Fruit fly (Drosophila melanogaster) whole organism, embryonic: ENCODE measurements around the gene Cep290.
A peak's percentile ranks its signal among the peaks of the same experiment; 100 is the strongest.

ENCODE experiments used
- Atf3 ChIP-seq: fragments of 200-800 bp; sonication (Bioruptor generic); optimal IDR thresholded peaks from 3 replicates; lab custom pipeline; 2016; ENCODE audit warnings: missing biosample characterization, missing genetic modification characterization
- Bdp1 ChIP-seq: fragments of 200-800 bp; sonication (Bioruptor generic); optimal IDR thresholded peaks from 3 replicates; lab custom pipeline; 2016; ENCODE audit warnings: missing biosample characterization, missing genetic modification characterization
- CG12071 ChIP-seq: fragments of 200-800 bp; sonication (Bioruptor generic); optimal IDR thresholded peaks from 3 replicates; lab custom pipeline; 2018; ENCODE audit warnings: missing biosample characterization, mild to moderate bottlenecking, missing genetic modification characterization
- CG12219 ChIP-seq: fragments of 200-800 bp; sonication (Bioruptor generic); optimal IDR thresholded peaks from 3 replicates; lab custom pipeline; 2018; ENCODE audit warnings: missing biosample characterization, mild to moderate bottlenecking, missing genetic modification characterization
- CG1647 ChIP-seq: fragments of 200-800 bp; sonication (Bioruptor generic); optimal IDR thresholded peaks from 3 replicates; lab custom pipeline; 2016; ENCODE audit warnings: missing biosample characterization, missing genetic modification characterization
- CG17568 ChIP-seq: fragments of 200-800 bp; sonication (Bioruptor generic); optimal IDR thresholded peaks from 2 replicates; lab custom pipeline; 2018; ENCODE audit warnings: missing biosample characterization, mild to moderate bottlenecking, missing genetic modification characterization, moderate library complexity
- CG18599 ChIP-seq: fragments of 200-800 bp; sonication (Bioruptor generic); optimal IDR thresholded peaks from 3 replicates; lab custom pipeline; 2017; ENCODE audit warnings: missing biosample characterization, missing genetic modification characterization, mild to moderate bottlenecking, moderate library complexity, missing genetic modification reagents
- CG2199 ChIP-seq: fragments of 200-800 bp; sonication (Bioruptor generic); IDR thresholded peaks from 3 replicates; pipeline ENCODE4 v1.3.6; 2022; ENCODE audit warnings: missing biosample characterization, missing genetic modification characterization
- CG31388 ChIP-seq: fragments of 200-800 bp; sonication (Bioruptor generic); optimal IDR thresholded peaks from 2 replicates; lab custom pipeline; 2016; ENCODE audit warnings: missing biosample characterization, missing genetic modification characterization
- CG34376 ChIP-seq: fragments of 200-800 bp; sonication (Bioruptor generic); optimal IDR thresholded peaks from 2 replicates; lab custom pipeline; 2018; ENCODE audit warnings: missing biosample characterization, mild to moderate bottlenecking, missing genetic modification characterization
- CG3838 ChIP-seq: fragments of 200-800 bp; sonication (Bioruptor generic); optimal IDR thresholded peaks from 3 replicates; lab custom pipeline; 2016; ENCODE audit warnings: missing biosample characterization, missing genetic modification characterization
- CG43689 ChIP-seq: fragments of 200-800 bp; sonication (Bioruptor generic); IDR thresholded peaks from 2 replicates; pipeline ENCODE4 v1.3.6; 2022; ENCODE audit warnings: missing biosample characterization, missing genetic modification characterization
- CG7372 ChIP-seq: fragments of 200-800 bp; sonication (Bioruptor generic); IDR thresholded peaks from 2 replicates; pipeline ENCODE4 v1.3.6; 2022; ENCODE audit warnings: missing biosample characterization, missing genetic modification characterization
- CG9215 ChIP-seq: fragments of 200-800 bp; sonication (Bioruptor generic); IDR thresholded peaks from 2 replicates; pipeline ENCODE4 v1.3.6; 2022; ENCODE audit warnings: missing biosample characterization, missing genetic modification characterization
- CG9727 ChIP-seq: fragments of 200-800 bp; sonication (Bioruptor generic); optimal IDR thresholded peaks from 3 replicates; lab custom pipeline; 2017; ENCODE audit warnings: missing biosample characterization, mild to moderate bottlenecking, missing genetic modification characterization
- CG9817 ChIP-seq: fragments of 200-800 bp; sonication (Bioruptor generic); optimal IDR thresholded peaks from 2 replicates; lab custom pipeline; 2018; ENCODE audit warnings: missing biosample characterization, mild to moderate bottlenecking, missing genetic modification characterization, moderate library complexity
- D ChIP-seq, 2 experiments: fragments of 200-800 bp in 1 of 2; fragments of >200 bp in 1 of 2; sonication (Bioruptor generic) in 1 of 2; optimal IDR thresholded peaks; 2 replicates in 1 of 2; 3 replicates in 1 of 2; lab custom pipeline; 2017; ENCODE audit warnings: mild to moderate bottlenecking in 1 of 2, missing biosample characterization in 1 of 2, missing genetic modification characterization in 1 of 2, missing genetic modification reagents in 1 of 2
- Dll ChIP-seq: fragments of 200-800 bp; sonication (Bioruptor generic); IDR thresholded peaks from 4 replicates; pipeline ENCODE4 v1.3.6; 2022; ENCODE audit warnings: missing biosample characterization, missing genetic modification characterization; ENCODE audit not compliant: partially characterized antibody
- Doc3 ChIP-seq: fragments of 200-800 bp; sonication (Bioruptor generic); IDR thresholded peaks from 3 replicates; pipeline ENCODE4 v1.3.6; 2022; ENCODE audit warnings: missing biosample characterization, missing genetic modification characterization; ENCODE audit not compliant: partially characterized antibody
- E2f2 ChIP-seq: fragments of 200-800 bp; sonication (Bioruptor generic); IDR thresholded peaks from 2 replicates; pipeline ENCODE4 v1.3.6; 2022; ENCODE audit warnings: missing biosample characterization, missing genetic modification characterization
- H15 ChIP-seq: fragments of 200-800 bp; sonication (Bioruptor generic); IDR thresholded peaks from 3 replicates; pipeline ENCODE4 v1.3.6; 2022; ENCODE audit warnings: missing biosample characterization, missing genetic modification characterization
- HHEX ChIP-seq: fragments of 200-800 bp; sonication (Bioruptor generic); optimal IDR thresholded peaks from 3 replicates; lab custom pipeline; 2017; ENCODE audit warnings: missing biosample characterization, mild to moderate bottlenecking, missing genetic modification characterization, missing genetic modification reagents
- Hmr ChIP-seq: fragments of 200-800 bp; sonication (Bioruptor generic); optimal IDR thresholded peaks from 3 replicates; lab custom pipeline; 2017; ENCODE audit warnings: mild to moderate bottlenecking, missing biosample characterization, missing genetic modification reagents, missing genetic modification characterization
- Hmx ChIP-seq: fragments of 200-800 bp; sonication (Bioruptor generic); optimal IDR thresholded peaks from 2 replicates; lab custom pipeline; 2016; ENCODE audit warnings: missing biosample characterization, missing genetic modification characterization
- Hr78 ChIP-seq, 2 experiments: fragments of 200-800 bp in 1 of 2; fragments of >200 bp in 1 of 2; sonication (Bioruptor generic) in 1 of 2; optimal IDR thresholded peaks; 2 replicates each; lab custom pipeline; 2017 to 2019; ENCODE audit warnings: missing biosample characterization in 2 of 2, missing genetic modification characterization in 2 of 2, mild to moderate bottlenecking in 1 of 2, moderate library complexity in 1 of 2
- MESR4 ChIP-seq: fragments of 200-800 bp; sonication (Bioruptor generic); optimal IDR thresholded peaks from 2 replicates; lab custom pipeline; 2018; ENCODE audit warnings: missing biosample characterization, mild to moderate bottlenecking, missing genetic modification characterization, moderate library complexity
- Nf-YB ChIP-seq: fragments of 200-800 bp; sonication (Bioruptor generic); optimal IDR thresholded peaks from 3 replicates; lab custom pipeline; 2019; ENCODE audit warnings: missing biosample characterization, mild to moderate bottlenecking, missing genetic modification characterization, moderate library complexity
- Pdp1 ChIP-seq, 2 experiments: fragments of 200-800 bp; sonication (Bioruptor generic); optimal IDR thresholded peaks; 3 replicates each; lab custom pipeline; 2016; ENCODE audit warnings: missing biosample characterization in 2 of 2, missing genetic modification characterization in 2 of 2, mild to moderate bottlenecking in 1 of 2, moderate library complexity in 1 of 2
- Ptx1 ChIP-seq: fragments of 200-800 bp; sonication (Bioruptor generic); IDR thresholded peaks from 2 replicates; pipeline ENCODE4 v1.3.6; 2022; ENCODE audit warnings: missing biosample characterization, missing genetic modification characterization
- Six4 ChIP-seq: fragments of 200-800 bp; sonication (Bioruptor generic); optimal IDR thresholded peaks from 2 replicates; lab custom pipeline; 2016; ENCODE audit warnings: missing biosample characterization, missing genetic modification characterization
- Ssrp ChIP-seq: fragments of 200-800 bp; sonication (Bioruptor generic); optimal IDR thresholded peaks from 2 replicates; lab custom pipeline; 2018; ENCODE audit warnings: missing biosample characterization, mild to moderate bottlenecking, missing genetic modification characterization, moderate library complexity
- ab ChIP-seq: fragments of 200-800 bp; sonication (Bioruptor generic); optimal IDR thresholded peaks from 2 replicates; lab custom pipeline; 2016; ENCODE audit warnings: missing biosample characterization, missing genetic modification characterization
- az2 ChIP-seq: fragments of 200-800 bp; sonication (Bioruptor generic); optimal IDR thresholded peaks from 3 replicates; lab custom pipeline; 2016; ENCODE audit warnings: missing biosample characterization, missing genetic modification characterization
- bsh ChIP-seq, 2 experiments: fragments of 200-800 bp; sonication (Bioruptor generic); optimal IDR thresholded peaks; 2 replicates each; lab custom pipeline; 2017 to 2018; ENCODE audit warnings: mild to moderate bottlenecking in 2 of 2, missing biosample characterization in 2 of 2, missing genetic modification characterization in 2 of 2, moderate library complexity in 1 of 2
- chinmo ChIP-seq: fragments of 200-800 bp; sonication (Bioruptor generic); IDR thresholded peaks from 4 replicates; pipeline ENCODE4 v1.3.6; 2022; ENCODE audit warnings: missing biosample characterization, missing genetic modification characterization; ENCODE audit not compliant: partially characterized antibody
- fd96Cb ChIP-seq: fragments of 200-800 bp; sonication (Bioruptor generic); optimal IDR thresholded peaks from 2 replicates; lab custom pipeline; 2018; ENCODE audit warnings: missing biosample characterization, mild to moderate bottlenecking, missing genetic modification characterization, moderate library complexity
- grau ChIP-seq: fragments of 200-800 bp; optimal IDR thresholded peaks from 3 replicates; lab custom pipeline; 2019; ENCODE audit warnings: missing biosample characterization, mild to moderate bottlenecking, missing genetic modification characterization, moderate library complexity
- insv ChIP-seq, 2 experiments: fragments of 200-800 bp; sonication (Bioruptor generic); optimal IDR thresholded peaks; 3 replicates each; lab custom pipeline; 2016 to 2018; ENCODE audit warnings: missing biosample characterization in 2 of 2, missing genetic modification characterization in 2 of 2
- kay ChIP-seq: fragments of 200-800 bp; sonication (Bioruptor generic); optimal IDR thresholded peaks from 2 replicates; lab custom pipeline; 2016; ENCODE audit warnings: missing biosample characterization, missing genetic modification characterization
- mirr ChIP-seq: fragments of 200-800 bp; sonication (Bioruptor generic); optimal IDR thresholded peaks from 3 replicates; lab custom pipeline; 2018; ENCODE audit warnings: missing biosample characterization, mild to moderate bottlenecking, missing genetic modification characterization
- nmo ChIP-seq: fragments of 200-800 bp; sonication (Bioruptor generic); optimal IDR thresholded peaks from 2 replicates; lab custom pipeline; 2018; ENCODE audit warnings: missing biosample characterization, mild to moderate bottlenecking, missing genetic modification characterization, moderate library complexity
- sd ChIP-seq: fragments of 200-800 bp; sonication (Bioruptor generic); optimal IDR thresholded peaks from 3 replicates; lab custom pipeline; 2018; ENCODE audit warnings: missing biosample characterization, mild to moderate bottlenecking, missing genetic modification characterization, moderate library complexity
- tin ChIP-seq: fragments of 200-800 bp; sonication (Bioruptor generic); optimal IDR thresholded peaks from 3 replicates; lab custom pipeline; 2016; ENCODE audit warnings: missing biosample characterization, missing genetic modification characterization
- tx ChIP-seq: fragments of 200-800 bp; sonication (Bioruptor generic); optimal IDR thresholded peaks from 2 replicates; lab custom pipeline; 2016; ENCODE audit warnings: missing biosample characterization, missing genetic modification characterization
- vnd ChIP-seq: fragments of 200-800 bp; sonication (Bioruptor generic); IDR thresholded peaks from 3 replicates; pipeline ENCODE4 v1.3.6; 2022; ENCODE audit warnings: missing biosample characterization, missing genetic modification characterization; ENCODE audit not compliant: partially characterized antibody
- yki ChIP-seq: fragments of >200 bp; optimal IDR thresholded peaks from 3 replicates; lab custom pipeline; 2018

The Cep290 gene

dm6 chr3L:881496-882235, 37.9 kb downstream of the Cep290 start, which contains the start of gene CG13907 (continued):
- TF ChIP-seq sd = peak; percentile 10
- TF ChIP-seq CG31388 (GFP tag; lab: Kevin White, UChicago) = no peak
- no peak for TF ChIP-seq Nf-YB
- TF ChIP-seq fd96Cb (tag; lab: Kevin White, UChicago) = no peak
- no peak for TF ChIP-seq CG17568 (GFP tag; lab: Kevin White, UChicago)
- TF ChIP-seq Doc3 (GFP tag; lab: Robert Waterston, UW) = peak; percentile 17; the same call in 1 of the 3 replicates
- TF ChIP-seq E2f2 (GFP tag; lab: Robert Waterston, UW) = no peak
- TF ChIP-seq bsh (GFP tag; optimal IDR thresholded peaks at IDR 0.05; lab: Kevin White, UChicago) = peak in 1 of 2 experiments; percentile 15
- TF ChIP-seq Hmx (GFP tag; lab: Kevin White, UChicago) = no peak
- TF ChIP-seq CG9817 (tag; lab: Kevin White, UChicago) = no peak
- no peak for TF ChIP-seq D (optimal IDR thresholded peaks at IDR 0.05; lab: Kevin White, UChicago)
- no peak for TF ChIP-seq D (GFP tag; optimal IDR thresholded peaks at IDR 0.05; lab: Kevin White, UChicago)
- TF ChIP-seq tin (GFP tag; lab: Kevin White, UChicago) = no peak
- TF ChIP-seq, all 482 proteins: peak for 44

- TF ChIP-seq insv (GFP tag; optimal IDR thresholded peaks at IDR 0.05; lab: Kevin White, UChicago) (no peak), vnd (GFP tag; lab: Robert Waterston, UW) (no peak), Hmr (GFP tag; lab: Kevin White, UChicago) (no peak), H15 (GFP tag; lab: Robert Waterston, UW) (no peak), CG34376 (GFP tag; lab: Kevin White, UChicago) (no peak), ab (GFP tag; lab: Kevin White, UChicago) (no peak), CG12219 (GFP tag; lab: Kevin White, UChicago) (no peak), CG12071 (GFP tag; lab: Kevin White, UChicago) (no peak), Pdp1 (GFP tag; optimal IDR thresholded peaks at IDR 0.05; lab: Kevin White, UChicago) (peak in 1 of 2 experiments; percentile 81), CG3838 (GFP tag; lab: Kevin White, UChicago) (no peak), tx (GFP tag; lab: Kevin White, UChicago) (no peak), MESR4 (GFP tag; lab: Kevin White, UChicago) (no peak), kay (GFP tag; lab: Kevin White, UChicago) (no peak), CG43689 (no peak), Six4 (no peak), chinmo (GFP tag; lab: Robert Waterston, UW) (0 out of 4 replicates have a peak, but pooled peaks have one; percentile 34), Atf3 (GFP tag; lab: Kevin White, UChicago) (no peak), nmo (GFP tag; lab: Kevin White, UChicago) (no peak), Hr78 (GFP tag; optimal IDR thresholded peaks at IDR 0.05; lab: Kevin White, UChicago) (peak in 1 of 2 experiments; percentile 54), az2 (GFP tag; lab: Kevin White, UChicago) (no peak), Dll (GFP tag; lab: Robert Waterston, UW) (no peak), Ptx1 (GFP tag; lab: Robert Waterston, UW) (peak; percentile 57), mirr (GFP tag; lab: Kevin White, UChicago) (no peak), CG9727 (GFP tag; lab: Kevin White, UChicago) (peak; percentile 44), yki (no peak), HHEX (GFP tag; lab: Kevin White, UChicago) (no peak), grau (tag; lab: Kevin White, UChicago) (peak; percentile 42), CG7372 (GFP tag; lab: Robert Waterston, UW) (no peak), tin (GFP tag; lab: Kevin White, UChicago) (no peak), Ssrp (no peak), Bdp1 (GFP tag; lab: Kevin White, UChicago) (no peak), CG18599 (peak; percentile 71), CG2199 (GFP tag; lab: Robert Waterston, UW) (no peak), CG1647 (GFP tag; lab: Kevin White, UChicago) (no peak), CG9215 (GFP tag; lab: Robert Waterston, UW) (no peak)
Observed at dm6 chr3L:882236-882891, 38.6 kb downstream of the Cep290 start.
